Fruit fly (Drosophila melanogaster) whole organism, pupa: ENCODE measurements around the gene CG12746.

Experiments
- CG17806 ChIP-seq: fragments of 200-800 bp; sonication (Bioruptor generic); optimal IDR thresholded peaks from 2 replicates; lab custom pipeline; 2018; ENCODE audit warnings: missing biosample characterization, mild to moderate bottlenecking, missing genetic modification characterization, moderate library complexity
- CG8159 ChIP-seq: fragments of 200-800 bp; sonication (Bioruptor generic); optimal IDR thresholded peaks from 3 replicates; lab custom pipeline; 2018; ENCODE audit warnings: missing biosample characterization, mild to moderate bottlenecking, missing genetic modification characterization, moderate library complexity
- Snoo ChIP-seq: fragments of 200-800 bp; sonication (Bioruptor generic); optimal IDR thresholded peaks from 3 replicates; lab custom pipeline; 2017; ENCODE audit warnings: missing biosample characterization, mild to moderate bottlenecking, missing genetic modification characterization, inconsistent platforms

DNA sequence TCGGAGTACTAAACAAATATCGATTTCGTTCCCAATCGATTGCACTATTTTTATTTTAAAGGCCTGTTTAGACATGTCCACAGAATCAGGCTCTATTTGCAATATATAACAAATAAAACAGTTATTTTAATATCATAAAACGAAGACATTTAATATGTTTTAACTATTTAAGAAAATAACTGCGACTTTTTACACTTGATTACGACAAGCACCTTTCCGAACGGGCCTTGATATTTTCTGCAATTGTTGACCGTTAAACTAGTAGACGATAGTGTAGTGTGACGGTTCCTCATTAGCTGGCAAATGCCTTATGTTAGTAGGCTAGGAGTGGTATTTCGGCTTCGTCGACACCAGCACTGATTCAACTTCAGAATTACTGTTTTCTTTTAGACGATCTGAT, 3.9 kb downstream of the CG12746 start, which contains the start of the genes CG2931 and Rheb:
- TF ChIP-seq CG8159 (tag; lab: Kevin White, UChicago) (no peak), CG17806 (tag; lab: Kevin White, UChicago) (peak; percentile 43), Snoo (tag; lab: Kevin White, UChicago) (peak; percentile 36)
